Fruit fly (Drosophila melanogaster) whole organism, adult: ENCODE measurements around the gene RpL6.
A peak's percentile ranks its signal among the peaks of the same experiment; 100 is the strongest.

Experiments used
- CG11617 ChIP-seq: fragments of 200-800 bp; sonication (Bioruptor generic); optimal IDR thresholded peaks from 2 replicates; lab custom pipeline; 2017; ENCODE audit warnings: mild to moderate bottlenecking, missing biosample characterization, missing genetic modification reagents, missing genetic modification characterization
- CG12768 ChIP-seq: fragments of 200-800 bp; sonication (Bioruptor generic); optimal IDR thresholded peaks from 2 replicates; lab custom pipeline; 2017; ENCODE audit warnings: missing biosample characterization, missing genetic modification characterization, mild to moderate bottlenecking, moderate library complexity, missing genetic modification reagents
- CG14711 ChIP-seq: fragments of 200-800 bp; sonication (Bioruptor generic); optimal IDR thresholded peaks from 2 replicates; lab custom pipeline; 2018; ENCODE audit warnings: missing biosample characterization, mild to moderate bottlenecking, missing genetic modification characterization, moderate library complexity
- CG1620 ChIP-seq: fragments of 200-800 bp; sonication (Bioruptor generic); optimal IDR thresholded peaks from 2 replicates; lab custom pipeline; 2016; ENCODE audit warnings: missing biosample characterization, missing genetic modification characterization
- CG33017 ChIP-seq: fragments of 200-800 bp; sonication (Bioruptor generic); optimal IDR thresholded peaks from 2 replicates; lab custom pipeline; 2018; ENCODE audit warnings: missing biosample characterization, mild to moderate bottlenecking, missing genetic modification characterization, moderate library complexity
- CG5204 ChIP-seq: fragments of 200-800 bp; sonication (Bioruptor generic); optimal IDR thresholded peaks from 2 replicates; lab custom pipeline; 2016; ENCODE audit warnings: missing biosample characterization, missing genetic modification characterization
- CG7045 ChIP-seq: fragments of 200-800 bp; sonication (Bioruptor generic); optimal IDR thresholded peaks from 2 replicates; lab custom pipeline; 2017; ENCODE audit warnings: missing biosample characterization, mild to moderate bottlenecking, missing genetic modification characterization
- CG7101 ChIP-seq: fragments of 200-800 bp; sonication (Bioruptor generic); optimal IDR thresholded peaks from 2 replicates; lab custom pipeline; 2018; ENCODE audit warnings: missing biosample characterization, mild to moderate bottlenecking, missing genetic modification characterization, moderate library complexity
- Clk ChIP-seq: fragments of 200-800 bp; sonication (Bioruptor generic); optimal IDR thresholded peaks from 2 replicates; lab custom pipeline; 2017; ENCODE audit warnings: missing biosample characterization, missing genetic modification characterization
- Crg-1 ChIP-seq: fragments of 200-800 bp; sonication (Bioruptor generic); optimal IDR thresholded peaks from 2 replicates; lab custom pipeline; 2016; ENCODE audit warnings: missing biosample characterization, missing genetic modification characterization
- Hr96 ChIP-seq: fragments of 200-800 bp; sonication (Bioruptor generic); optimal IDR thresholded peaks from 2 replicates; lab custom pipeline; 2016; ENCODE audit warnings: missing biosample characterization, missing genetic modification characterization
- Mnt ChIP-seq: fragments of 200-800 bp; sonication (Bioruptor generic); optimal IDR thresholded peaks from 2 replicates; lab custom pipeline; 2016; ENCODE audit warnings: missing biosample characterization, mild to moderate bottlenecking, missing genetic modification characterization
- bab1 ChIP-seq: fragments of 200-800 bp; sonication (Bioruptor generic); optimal IDR thresholded peaks from 3 replicates; lab custom pipeline; 2019; ENCODE audit warnings: missing biosample characterization, mild to moderate bottlenecking, missing genetic modification characterization, moderate library complexity
- cic ChIP-seq: fragments of 200-800 bp; sonication (Bioruptor generic); optimal IDR thresholded peaks from 2 replicates; lab custom pipeline; 2017; ENCODE audit warnings: missing biosample characterization, mild to moderate bottlenecking, missing genetic modification characterization, moderate library complexity
- cnc ChIP-seq, 2 experiments: fragments of >200 bp; optimal IDR thresholded peaks; 2 replicates each; lab custom pipeline; 2017
- kay ChIP-seq: fragments of 200-800 bp; sonication (Bioruptor generic); peaks from one replicate; lab custom pipeline; 2016; ENCODE audit warnings: missing biosample characterization, missing genetic modification characterization, borderline replicate concordance
- ovo ChIP-seq: fragments of 200-800 bp; sonication (Bioruptor generic); optimal IDR thresholded peaks from 2 replicates; lab custom pipeline; 2016; ENCODE audit warnings: missing biosample characterization, missing genetic modification characterization
- pad ChIP-seq: fragments of 200-800 bp; sonication (Bioruptor generic); optimal IDR thresholded peaks from 3 replicates; lab custom pipeline; 2017; ENCODE audit warnings: missing biosample characterization, missing genetic modification characterization, mild to moderate bottlenecking, moderate library complexity, missing genetic modification reagents
- tj ChIP-seq: fragments of 200-800 bp; sonication (Bioruptor generic); optimal IDR thresholded peaks from 3 replicates; lab custom pipeline; 2017; ENCODE audit warnings: missing biosample characterization, mild to moderate bottlenecking, missing genetic modification characterization, moderate library complexity
- toe ChIP-seq: fragments of 200-800 bp; sonication (Bioruptor generic); optimal IDR thresholded peaks from 2 replicates; lab custom pipeline; 2016; ENCODE audit warnings: missing biosample characterization, missing genetic modification characterization

The RpL6 gene

DNA sequence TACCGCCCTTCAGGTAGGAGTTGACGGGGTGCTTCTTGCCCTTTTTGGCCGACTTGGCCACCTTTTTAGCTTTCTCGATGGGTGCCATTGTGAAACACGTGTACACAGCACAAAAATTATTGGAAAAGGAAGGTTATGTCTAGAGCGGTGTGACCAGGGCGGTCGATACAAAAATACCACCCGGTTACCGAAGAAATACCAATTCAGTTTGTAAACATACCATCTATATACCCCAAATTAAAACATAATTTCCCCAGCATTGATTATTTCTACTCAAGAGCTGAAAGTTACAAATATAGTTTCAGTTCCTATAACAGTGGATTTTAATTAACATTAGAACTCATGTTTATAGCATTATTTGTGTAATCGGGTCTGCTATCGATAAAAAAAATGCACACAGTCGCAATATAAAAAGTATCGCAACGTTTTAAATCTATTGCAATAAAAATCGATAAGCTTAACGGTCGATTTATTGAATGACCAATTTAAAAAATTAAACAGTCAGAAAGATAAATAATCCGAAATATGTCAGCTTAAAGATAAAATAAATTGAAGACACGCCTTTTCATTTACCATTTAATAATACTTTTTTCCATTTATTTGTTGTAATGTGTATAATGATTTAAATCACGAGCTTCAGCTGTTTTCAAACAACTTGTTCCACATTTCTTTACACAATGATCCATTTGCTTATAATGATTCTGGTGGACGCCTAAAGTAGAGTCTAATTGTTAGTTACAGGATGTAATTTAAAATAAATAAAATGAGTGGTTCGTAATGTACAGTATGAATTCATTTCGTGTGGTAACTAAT is at the start of gene RpL6:
Gene RpL6, minus strand, starts transcription at position 134 of the 813 bp plus-strand sequence.
- TF ChIP-seq CG1620 (GFP tag; lab: Kevin White, UChicago) (no peak), CG14711 (peak; percentile 43), Hr96 (GFP tag; lab: Kevin White, UChicago) (no peak), CG7045 (GFP tag; lab: Kevin White, UChicago) (no peak), bab1 (GFP tag; lab: Kevin White, UChicago) (peak; percentile 47), cic (peak; percentile 29), kay (GFP tag; lab: Kevin White, UChicago) (peak; percentile 80), cnc (optimal IDR thresholded peaks at IDR 0.05; lab: Kevin White, UChicago) (no peak), pad (GFP tag; lab: Kevin White, UChicago) (peak; percentile 13), toe (GFP tag; lab: Kevin White, UChicago) (no peak), ovo (no peak), CG11617 (peak; percentile 62), CG33017 (no peak), Mnt (GFP tag; lab: Kevin White, UChicago) (peak; percentile 96), Clk (GFP tag; lab: Kevin White, UChicago) (no peak), CG5204 (GFP tag; lab: Kevin White, UChicago) (no peak), CG12768 (GFP tag; lab: Kevin White, UChicago) (peak; percentile 12), Crg-1 (peak; percentile 11), tj (GFP tag; lab: Kevin White, UChicago) (peak; percentile 22), CG7101 (tag; lab: Kevin White, UChicago) (peak; percentile 23)

- peak; percentile 30 for TF ChIP-seq CG5204 (GFP tag; lab: Kevin White, UChicago)
- TF ChIP-seq kay (GFP tag; lab: Kevin White, UChicago): no peak
- no peak for TF ChIP-seq Mnt (GFP tag; lab: Kevin White, UChicago)
- TF ChIP-seq CG7101 (tag; lab: Kevin White, UChicago): no peak
These were observed 40.5 kb upstream of the RpL6 start for dm6 chr3R:31636501-31636900.

dm6 chr3R:31632316-31632715 is 36.3 kb upstream of the RpL6 start:
- TF ChIP-seq kay (GFP tag; lab: Kevin White, UChicago) (no peak), tj (GFP tag; lab: Kevin White, UChicago) (no peak), Hr96 (GFP tag; lab: Kevin White, UChicago) (no peak), CG11617 (no peak), pad (GFP tag; lab: Kevin White, UChicago) (no peak), CG1620 (GFP tag; lab: Kevin White, UChicago) (no peak), ovo (no peak), cnc (optimal IDR thresholded peaks at IDR 0.05; lab: Kevin White, UChicago) (no peak), CG33017 (no peak), Mnt (GFP tag; lab: Kevin White, UChicago) (no peak), CG5204 (GFP tag; lab: Kevin White, UChicago) (no peak), CG12768 (GFP tag; lab: Kevin White, UChicago) (no peak), CG7101 (tag; lab: Kevin White, UChicago) (no peak), Clk (GFP tag; lab: Kevin White, UChicago) (no peak), toe (GFP tag; lab: Kevin White, UChicago) (no peak), CG14711 (no peak), Crg-1 (no peak), cic (no peak)

- no peak for TF ChIP-seq CG7101 (tag; lab: Kevin White, UChicago)
These were observed 34.4 kb upstream of the RpL6 start for dm6 chr3R:31630376-31630775.

dm6 chr3R:31627186-31627585 is 31.2 kb upstream of the RpL6 start:
- no peak for TF ChIP-seq cnc (optimal IDR thresholded peaks at IDR 0.05; lab: Kevin White, UChicago)
- no peak for TF ChIP-seq CG1620 (GFP tag; lab: Kevin White, UChicago)
- no peak for TF ChIP-seq ovo
- TF ChIP-seq CG11617: no peak
- TF ChIP-seq bab1 (GFP tag; lab: Kevin White, UChicago): no peak
- no peak for TF ChIP-seq CG5204 (GFP tag; lab: Kevin White, UChicago)
- TF ChIP-seq pad (GFP tag; lab: Kevin White, UChicago): no peak
- no peak for TF ChIP-seq tj (GFP tag; lab: Kevin White, UChicago)
- no peak for TF ChIP-seq toe (GFP tag; lab: Kevin White, UChicago)
- no peak for TF ChIP-seq CG12768 (GFP tag; lab: Kevin White, UChicago)
- no peak for TF ChIP-seq CG7101 (tag; lab: Kevin White, UChicago)
- no peak for TF ChIP-seq Hr96 (GFP tag; lab: Kevin White, UChicago)
- no peak for TF ChIP-seq kay (GFP tag; lab: Kevin White, UChicago)
- TF ChIP-seq Crg-1: no peak
- no peak for TF ChIP-seq Clk (GFP tag; lab: Kevin White, UChicago)
- TF ChIP-seq cic: no peak
- TF ChIP-seq Mnt (GFP tag; lab: Kevin White, UChicago): no peak
- no peak for TF ChIP-seq CG33017
- TF ChIP-seq CG7045 (GFP tag; lab: Kevin White, UChicago): no peak

DNA sequence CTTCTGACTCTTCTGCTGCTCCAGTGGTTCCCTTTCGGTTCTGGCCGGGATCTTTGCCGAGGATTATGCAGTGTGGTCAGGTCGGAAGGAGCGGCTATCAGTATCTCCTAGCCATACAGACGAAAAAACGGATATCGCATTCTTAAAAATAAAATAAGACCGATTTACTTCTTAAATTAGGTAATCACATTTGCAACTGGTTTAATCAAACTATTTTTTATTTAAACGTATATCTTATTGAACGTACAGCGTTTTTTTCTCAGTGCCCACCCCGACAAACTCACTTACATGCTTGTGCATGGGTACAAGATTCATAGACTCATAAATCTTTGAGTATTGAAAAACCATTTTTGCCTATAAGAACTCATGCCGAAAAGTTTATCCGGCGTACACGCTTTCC is 30.2 kb upstream of the RpL6 start:
- TF ChIP-seq Clk (GFP tag; lab: Kevin White, UChicago): no peak
- TF ChIP-seq CG33017: no peak
- no peak for TF ChIP-seq tj (GFP tag; lab: Kevin White, UChicago)
- TF ChIP-seq CG1620 (GFP tag; lab: Kevin White, UChicago): no peak
- TF ChIP-seq toe (GFP tag; lab: Kevin White, UChicago): no peak
